Fruit fly (Drosophila melanogaster): ENCODE data around the gene Csl4.

DNA sequence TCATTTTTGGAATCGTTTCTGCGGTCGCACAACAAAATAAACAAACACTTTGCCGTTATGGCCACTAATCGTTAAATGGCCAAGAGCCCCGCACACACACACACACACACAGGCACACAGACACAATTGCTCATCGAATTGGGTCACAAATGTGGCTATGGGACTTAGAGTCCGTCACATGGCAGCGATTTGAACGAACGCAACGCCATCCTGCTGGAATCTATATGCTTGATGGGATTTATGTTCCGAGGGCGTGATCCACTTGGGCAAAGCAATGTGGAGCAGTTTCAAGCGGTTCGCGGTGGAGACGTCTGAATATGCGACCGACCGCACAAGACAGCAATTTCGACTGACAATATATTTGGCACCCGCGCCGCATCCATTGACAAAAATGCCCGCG is 47.2 kb upstream of the Csl4 start:
- TF ChIP-seq CG12605 (GFP tag; IDR thresholded peaks at IDR 0.05), result no peak
- TF ChIP-seq CG4496 (GFP tag; IDR thresholded peaks at IDR 0.05), result no peak
- TF ChIP-seq CG34367 (tag; optimal IDR thresholded peaks at IDR 0.05), result no peak
- no peak for TF ChIP-seq Ets98B (GFP tag; IDR thresholded peaks at IDR 0.05)
- TF ChIP-seq Snoo (tag; optimal IDR thresholded peaks at IDR 0.05), result no peak
- TF ChIP-seq CG14655 (GFP tag; optimal IDR thresholded peaks at IDR 0.05), result no peak
- TF ChIP-seq Pif1A (GFP tag; optimal IDR thresholded peaks at IDR 0.05), result no peak
- no peak for TF ChIP-seq Pif1B (GFP tag; optimal IDR thresholded peaks at IDR 0.05)
- no peak for TF ChIP-seq EcR (GFP tag; optimal IDR thresholded peaks at IDR 0.05)
- no peak for TF ChIP-seq D1 (tag; optimal IDR thresholded peaks at IDR 0.05)
- TF ChIP-seq CG17806 (tag; optimal IDR thresholded peaks at IDR 0.05), result no peak
- TF ChIP-seq CG9948 (tag; optimal IDR thresholded peaks at IDR 0.05), result no peak
- no peak for TF ChIP-seq CG10348 (GFP tag; IDR thresholded peaks at IDR 0.05)

Data from whole organism, pupa.